Worm (Caenorhabditis elegans) whole organism, L1 larva: ENCODE results near the gene F56D3.1.

ENCODE experiments used
- ceh-8 ChIP-seq: fragments of 200-800 bp; sonication (Bioruptor generic); optimal IDR thresholded peaks from 2 replicates; lab custom pipeline; 2018; ENCODE audit warnings: mild to moderate bottlenecking, missing genetic modification characterization, moderate library complexity, missing compliant biosample characterization
- ceh-82 ChIP-seq, 3 experiments: fragments of 150-350 bp in 1 of 3; sonication (generic microtip) in 2 of 3; optimal IDR thresholded peaks; 2 replicates each; lab custom pipeline; 2014 to 2017; ENCODE audit warnings: missing biosample characterization in 3 of 3, missing genetic modification characterization in 3 of 3
- ces-1 ChIP-seq: fragments of 150-350 bp; optimal IDR thresholded peaks from 2 replicates; lab custom pipeline; 2014; ENCODE audit warnings: missing biosample characterization, missing genetic modification reagents, missing genetic modification characterization
- egl-27 ChIP-seq, 2 experiments: fragments of 150-350 bp in 1 of 2; sonication (generic microtip); optimal IDR thresholded peaks; 3 replicates each; lab custom pipeline; 2017 to 2018; ENCODE audit warnings: missing biosample characterization in 2 of 2, missing genetic modification characterization in 2 of 2, missing genetic modification reagents in 2 of 2
- jun-1 ChIP-seq: fragments of 150-350 bp; optimal IDR thresholded peaks from 2 replicates; lab custom pipeline; 2014; ENCODE audit warnings: missing biosample characterization, missing genetic modification reagents, missing genetic modification characterization
- lin-13 ChIP-seq: fragments of 150-350 bp; optimal IDR thresholded peaks from 2 replicates; lab custom pipeline; 2014; ENCODE audit warnings: missing biosample characterization, missing genetic modification reagents, missing genetic modification characterization
- mep-1 ChIP-seq: fragments of 150-350 bp; optimal IDR thresholded peaks from 2 replicates; lab custom pipeline; 2014; ENCODE audit warnings: missing biosample characterization, missing genetic modification characterization
- nhr-76 ChIP-seq: sonication (generic microtip); optimal IDR thresholded peaks from 2 replicates; lab custom pipeline; 2017; ENCODE audit warnings: missing biosample characterization, missing genetic modification characterization
- nhr-90 ChIP-seq: sonication (generic microtip); optimal IDR thresholded peaks from 2 replicates; lab custom pipeline; 2016; ENCODE audit warnings: mild to moderate bottlenecking, missing genetic modification characterization, missing compliant biosample characterization; ENCODE audit not compliant: poor library complexity
- tbx-2 ChIP-seq: sonication (generic microtip); optimal IDR thresholded peaks from 2 replicates; lab custom pipeline; 2016; ENCODE audit warnings: missing genetic modification characterization, missing compliant biosample characterization

ce11 chrII:4178838-4179237, 32.7 kb downstream of the F56D3.1 start, which contains the start of gene R03H10.7:
- no peak for TF ChIP-seq nhr-76 (tag; lab: Kevin White, UChicago)
- no peak for TF ChIP-seq nhr-90 (tag; lab: Kevin White, UChicago)
- no peak for TF ChIP-seq ceh-82 (tag; optimal IDR thresholded peaks at IDR 0.05; lab: Kevin White, UChicago)
- TF ChIP-seq egl-27 (tag; optimal IDR thresholded peaks at IDR 0.05; lab: Kevin White, UChicago): no peak
- no peak for TF ChIP-seq jun-1 (tag; lab: Kevin White, UChicago)
- TF ChIP-seq ces-1 (GFP tag; lab: Kevin White, UChicago): no peak
- TF ChIP-seq mep-1 (tag; lab: Kevin White, UChicago): no peak
- no peak for TF ChIP-seq tbx-2 (tag; lab: Kevin White, UChicago)
- TF ChIP-seq lin-13: no peak
- no peak for TF ChIP-seq ceh-8 (GFP tag; lab: Kevin White, UChicago)
